Fruit fly (Drosophila melanogaster) whole organism, larva: ENCODE measurements around the gene TBC1D5.

Experiments used
- noc ChIP-seq: fragments of 200-800 bp; sonication (Bioruptor generic); optimal IDR thresholded peaks from 3 replicates; lab custom pipeline; 2019; ENCODE audit warnings: missing biosample characterization, mild to moderate bottlenecking, missing genetic modification characterization, moderate library complexity

TBC1D5 gene

dm6 chr3R:13285110-13285509 is 13.3 kb upstream of the TBC1D5 start:
- no peak for TF ChIP-seq noc

DNA sequence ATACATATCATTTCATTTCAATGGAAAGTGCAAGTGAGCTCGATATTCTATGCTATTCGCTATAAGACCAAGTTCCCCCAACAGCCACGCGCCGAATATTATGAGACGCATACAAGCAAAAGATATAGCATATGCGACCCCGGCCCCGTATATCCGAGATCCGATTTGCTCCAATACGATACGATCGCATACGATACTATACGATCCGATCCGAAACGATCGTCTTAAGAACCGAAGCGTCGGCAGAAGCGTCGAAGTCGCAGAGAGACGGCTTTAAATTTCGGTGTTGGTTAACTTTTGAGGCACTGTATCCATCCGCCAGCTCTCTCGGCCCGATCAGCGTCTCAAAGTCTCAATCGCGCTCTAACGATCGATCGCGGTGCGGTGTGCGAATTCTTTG is 7.6 kb upstream of the TBC1D5 start, which contains the start of gene CG8630:
Gene CG8630 (plus strand): TSS at position 303 of the 400 bp plus-strand sequence.
- TF ChIP-seq noc = no peak

- TF ChIP-seq noc = no peak
Measured at dm6 chr3R:13275473-13275872, 3.7 kb upstream of the TBC1D5 start.

dm6 chr3R:13274257-13274796 is 2.5 kb upstream of the TBC1D5 start:
- no peak for TF ChIP-seq noc

DNA sequence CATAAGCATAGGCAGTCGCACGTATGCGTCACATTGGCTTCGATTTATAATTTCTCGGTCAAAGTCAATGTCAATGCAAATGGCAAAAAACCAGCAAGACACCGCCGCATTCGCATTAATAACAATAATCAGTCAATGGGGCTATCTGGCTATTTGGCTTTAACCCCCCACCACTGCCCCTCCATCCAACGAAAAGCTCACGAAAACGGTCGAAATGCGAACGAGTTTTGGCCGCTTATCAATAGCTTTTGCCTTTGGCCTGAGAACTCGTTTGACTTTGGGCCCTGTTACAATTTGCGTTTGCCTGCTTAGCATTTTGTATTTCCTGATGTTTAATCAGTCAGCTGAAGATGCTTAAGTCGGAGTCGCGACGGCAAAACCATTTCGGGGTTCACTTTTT is 1.7 kb upstream of the TBC1D5 start:
- no peak for TF ChIP-seq noc

DNA sequence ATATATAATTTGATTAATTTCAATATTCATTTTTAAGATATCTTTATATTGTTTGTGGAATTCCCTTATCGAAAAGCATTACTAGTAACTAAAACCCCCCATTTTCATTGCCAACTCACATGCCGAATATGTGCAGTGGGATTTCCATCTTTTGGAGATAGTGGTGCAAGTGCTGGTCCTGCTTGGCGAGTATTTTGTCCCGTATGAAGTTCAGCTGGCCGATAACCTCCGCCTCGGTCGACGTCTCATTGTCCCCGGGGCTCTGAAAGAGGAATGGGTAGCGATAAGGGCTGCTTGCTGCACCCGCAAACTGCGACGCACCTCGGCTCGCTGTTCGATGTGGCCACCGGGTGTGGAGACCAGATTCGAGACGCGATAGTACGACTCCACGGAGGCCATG is 1.2 kb downstream of the TBC1D5 start:
- no peak for TF ChIP-seq noc

DNA sequence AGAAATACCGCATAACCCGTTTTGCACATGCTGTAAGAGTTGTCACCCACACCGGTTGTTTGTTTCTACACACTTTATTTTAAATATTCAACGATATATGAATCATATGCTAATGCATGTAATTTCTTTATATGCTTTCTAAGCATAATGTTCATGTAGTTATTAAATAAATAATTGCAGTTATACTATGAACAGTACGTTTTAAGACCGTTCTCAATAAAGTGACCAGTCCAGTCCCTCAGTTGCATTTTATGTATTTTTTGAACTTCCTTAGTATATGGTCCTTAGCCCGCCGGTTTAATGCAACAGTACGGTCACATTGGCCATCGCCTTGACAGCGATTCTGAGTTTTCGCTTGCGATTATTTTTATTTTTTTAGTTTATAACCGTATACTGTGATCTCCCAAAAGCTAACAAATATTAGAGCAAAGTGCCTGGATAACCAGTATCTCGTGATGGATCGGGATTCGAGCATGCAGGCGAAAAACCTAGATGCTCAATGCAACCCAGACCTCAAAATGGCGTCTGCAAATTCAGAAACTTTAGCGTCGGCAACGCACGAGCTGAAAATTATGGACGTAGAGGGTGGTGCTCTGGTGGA is 7.7 kb downstream of the TBC1D5 start, which contains the start of gene Ravus:
Gene Ravus (minus strand): TSS at position 1 of the 601 bp plus-strand sequence.
- TF ChIP-seq noc = peak; percentile 72

dm6 chr3R:13261706-13262105 is 10.1 kb downstream of the TBC1D5 start:
- TF ChIP-seq noc = no peak

DNA sequence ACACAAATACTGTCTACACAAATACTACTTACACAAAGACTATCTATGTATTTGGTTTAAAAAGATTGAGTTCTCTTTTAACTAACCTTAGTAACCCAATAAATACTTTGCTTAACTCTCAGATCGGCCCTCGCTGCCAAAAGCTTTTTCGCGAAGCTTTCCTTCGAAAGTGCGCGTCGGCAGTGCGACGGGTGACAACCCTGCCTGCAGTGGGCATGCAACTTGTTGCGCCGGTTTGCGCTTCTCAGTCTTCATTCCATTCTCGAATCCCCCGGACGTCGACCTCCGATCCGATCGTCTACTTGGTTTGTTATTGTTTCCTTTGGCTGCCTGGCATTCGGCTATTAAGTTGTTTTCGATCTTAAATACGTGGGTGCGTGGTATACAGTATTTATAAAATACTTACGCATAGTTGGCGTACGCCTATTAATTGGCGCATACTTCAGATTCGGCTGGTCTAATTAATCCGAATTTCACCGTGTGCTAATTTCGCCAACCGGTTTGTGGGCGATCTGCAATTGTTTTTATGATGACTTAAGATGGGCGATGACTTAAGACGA is 11.6 kb downstream of the TBC1D5 start, which contains the start of gene CG11686:
Gene CG11686 (plus strand): TSS at position 243 of the 560 bp plus-strand sequence.
- TF ChIP-seq noc = no peak

DNA sequence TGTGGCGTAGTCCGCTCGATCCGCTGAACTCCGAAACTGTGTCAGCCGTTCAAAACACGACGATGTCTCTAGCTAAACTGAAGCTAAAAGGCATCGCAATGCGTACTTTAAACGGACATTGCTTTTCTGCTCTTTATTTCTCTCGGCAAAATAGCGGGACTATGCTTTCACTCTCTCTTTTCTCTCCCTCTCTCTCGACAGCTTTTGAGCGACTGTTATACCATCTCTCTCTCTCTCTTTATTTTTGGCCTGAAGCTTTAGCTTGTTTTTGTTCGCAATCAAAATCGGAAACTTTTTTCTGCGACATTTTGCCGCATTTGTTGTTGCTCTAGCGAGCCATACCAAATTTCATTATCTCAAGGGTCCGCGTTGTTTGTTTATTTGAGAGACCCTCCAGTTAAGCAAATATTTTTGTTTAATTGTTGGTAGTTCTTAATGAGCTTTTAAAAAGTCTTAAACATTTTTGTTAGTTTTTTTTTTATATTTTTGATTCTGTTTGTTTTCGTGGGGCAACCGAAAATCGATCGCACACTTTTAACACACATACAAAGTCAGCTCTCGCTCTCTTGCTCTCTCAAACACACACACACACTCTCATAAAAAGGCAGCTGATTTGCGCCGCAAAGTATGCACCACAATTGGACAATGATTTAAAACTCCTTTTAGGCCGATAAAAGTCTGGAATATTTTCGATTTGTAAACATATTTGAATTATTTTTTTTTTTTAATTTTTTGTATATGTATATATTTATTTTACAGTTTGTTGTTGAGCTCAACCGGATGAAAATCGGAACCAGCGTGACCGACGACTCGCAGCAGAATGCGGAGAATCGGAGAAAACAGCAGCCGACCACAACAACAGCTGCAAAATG is 12.9 kb downstream of the TBC1D5 start, which contains the start of gene Ace:
Gene Ace (minus strand): TSS at position 822 of the 872 bp plus-strand sequence.
- TF ChIP-seq noc = no peak

- TF ChIP-seq noc = no peak
Measured at dm6 chr3R:13257110-13257509, 14.7 kb downstream of the TBC1D5 start.

dm6 chr3R:13241726-13242125 is 30.1 kb downstream of the TBC1D5 start:
- TF ChIP-seq noc = no peak

DNA sequence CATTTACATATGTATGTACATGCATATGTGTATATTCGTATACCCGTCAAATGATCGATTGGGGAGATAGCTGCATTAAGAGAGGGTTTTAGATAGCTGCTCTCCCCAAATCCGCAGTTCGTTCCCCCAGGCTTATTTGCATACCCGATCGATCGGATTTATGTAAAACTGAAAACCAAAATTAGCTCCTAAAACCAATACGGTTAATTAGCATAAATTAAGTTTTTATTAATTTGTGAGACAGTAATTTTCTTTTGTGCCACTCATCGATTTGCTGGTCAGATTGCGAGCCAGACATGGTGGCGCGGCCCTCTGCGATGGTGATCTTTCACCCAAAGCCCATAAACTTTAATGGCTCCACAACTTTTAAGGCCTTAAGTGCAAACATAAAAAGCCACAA is 40.6 kb downstream of the TBC1D5 start:
- TF ChIP-seq noc = no peak

dm6 chr3R:13221820-13222219 is 50.0 kb downstream of the TBC1D5 start:
- peak; percentile 51 for TF ChIP-seq noc

DNA sequence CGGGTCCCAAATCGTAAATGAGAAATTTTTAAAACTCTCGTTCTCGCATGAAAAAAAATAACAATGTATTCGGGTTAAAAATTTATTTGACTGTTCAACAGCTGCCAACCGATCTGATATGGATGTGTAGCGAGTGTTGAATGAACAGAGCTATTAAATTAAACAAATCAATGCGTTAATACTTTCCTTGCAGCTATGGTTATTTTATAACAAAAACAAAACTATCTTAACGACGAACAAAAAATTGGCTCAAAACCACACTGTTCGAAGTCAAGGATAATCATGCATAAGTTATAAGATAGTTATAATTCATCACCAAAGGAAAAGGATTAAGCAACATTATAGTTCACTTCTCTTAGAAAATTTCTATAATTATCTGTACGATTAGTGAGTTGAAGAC is 51.3 kb downstream of the TBC1D5 start, which contains the start of gene CG8476:
Gene CG8476 (minus strand): TSS at position 101 of the 400 bp plus-strand sequence.
- TF ChIP-seq noc = no peak
